Fruit fly (Drosophila melanogaster): ENCODE data around the gene Pih1D1.
A peak's percentile ranks its signal among the peaks of the same experiment; 100 is the strongest.

Pih1D1 gene

DNA sequence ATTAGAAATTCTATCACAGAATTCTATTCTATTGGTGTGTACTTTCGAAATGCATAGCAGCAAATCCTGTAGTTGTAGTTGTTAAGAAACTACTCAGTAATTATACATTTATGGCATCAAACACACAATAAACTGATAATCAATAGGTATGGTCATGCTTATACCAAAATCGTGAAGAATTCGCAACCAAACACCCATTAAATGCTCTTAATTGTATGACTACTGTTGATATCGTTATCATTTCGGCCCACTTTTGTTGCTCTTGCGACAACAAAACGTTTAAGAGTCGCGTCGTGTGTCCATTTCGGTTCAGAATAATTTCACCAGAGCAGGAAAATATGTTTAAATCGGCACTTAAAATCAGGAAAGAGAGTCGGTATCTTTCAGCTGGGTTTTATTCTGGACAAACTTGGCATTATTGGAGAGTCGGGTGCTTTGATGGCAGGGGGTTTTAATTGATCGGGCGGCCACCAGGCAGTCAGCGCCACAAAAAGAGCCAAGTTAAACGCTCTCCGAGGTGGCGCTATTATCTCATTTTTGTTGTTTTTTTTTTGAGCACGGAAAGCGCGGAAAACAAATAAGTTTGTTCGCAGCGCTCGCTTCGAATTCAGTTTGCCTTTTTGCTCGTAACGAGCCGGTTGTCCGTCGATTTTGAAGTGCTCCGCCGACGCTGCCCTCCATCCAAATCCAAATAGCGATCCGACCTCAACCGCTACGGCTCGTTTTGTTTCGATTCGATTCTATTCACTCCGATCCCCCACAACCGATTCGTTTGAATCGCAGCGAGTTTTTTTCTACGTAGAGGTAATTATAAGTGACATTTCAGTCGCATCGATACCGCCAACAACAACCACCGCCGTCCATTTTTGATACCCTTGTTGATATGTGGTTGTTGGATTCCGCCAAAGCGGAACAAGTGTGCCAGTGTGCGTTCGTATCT lies 2.9 kb downstream of the Pih1D1 start, which contains the start of gene MRP:
MRP (plus strand) TSS at position 609 of the 940 bp plus-strand sequence.
- TF ChIP-seq net (GFP tag; optimal IDR thresholded peaks at IDR 0.05) (no peak), fkh (GFP tag; optimal IDR thresholded peaks at IDR 0.05) (peak; percentile 64), Hr39 (GFP tag; optimal IDR thresholded peaks at IDR 0.05) (no peak), Eip93F (GFP tag; optimal IDR thresholded peaks at IDR 0.05) (no peak), topi (GFP tag; optimal IDR thresholded peaks at IDR 0.05) (no peak), Eip78C (GFP tag) (no peak), fd59A (GFP tag; optimal IDR thresholded peaks at IDR 0.05) (no peak), spab (GFP tag; optimal IDR thresholded peaks at IDR 0.05) (no peak), CG15336 (GFP tag; IDR thresholded peaks at IDR 0.05) (0 out of 2 replicates have a peak, but pooled peaks have one; percentile 6), esn (GFP tag; optimal IDR thresholded peaks at IDR 0.05) (no peak), CG16779 (tag; optimal IDR thresholded peaks at IDR 0.05) (no peak), CG6808 (GFP tag; optimal IDR thresholded peaks at IDR 0.05) (no peak), vri (GFP tag; optimal IDR thresholded peaks at IDR 0.05) (peak; percentile 23), CG8119 (GFP tag; IDR thresholded peaks at IDR 0.05) (0 out of 3 replicates have a peak, but pooled peaks have one; percentile 34)

DNA sequence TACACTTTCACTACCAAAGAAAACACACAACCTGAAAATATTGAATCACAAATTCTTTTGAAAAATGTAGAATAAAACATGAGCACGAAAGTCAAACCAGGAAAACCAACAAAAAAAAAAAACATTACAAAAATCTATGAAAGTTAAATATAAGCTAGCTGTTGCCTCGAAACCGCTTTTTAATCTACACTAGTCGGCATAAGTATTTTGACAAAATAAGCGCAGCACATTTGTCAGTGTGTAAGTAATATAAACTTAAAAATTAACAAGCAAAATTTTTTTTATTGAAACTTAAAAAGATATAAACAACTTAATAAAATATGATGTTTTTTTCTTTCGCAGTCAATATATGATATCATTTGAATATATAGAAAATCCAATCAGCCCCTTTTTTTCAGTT lies 8.8 kb downstream of the Pih1D1 start, which contains the start of gene CG5787:
CG5787 (minus strand) TSS at position 101 of the 400 bp plus-strand sequence.
- TF ChIP-seq CG3032 (tag; optimal IDR thresholded peaks at IDR 0.05) (no peak), CG6854 (GFP tag; optimal IDR thresholded peaks at IDR 0.05) (no peak), CG34406 (GFP tag; optimal IDR thresholded peaks at IDR 0.05) (no peak)

- TF ChIP-seq esn (GFP tag; optimal IDR thresholded peaks at IDR 0.05) (peak; percentile 7), topi (GFP tag; optimal IDR thresholded peaks at IDR 0.05) (no peak)
These were observed 9.4 kb downstream of the Pih1D1 start for dm6 chr2L:12712255-12712654.

- TF ChIP-seq pdm3 (GFP tag; optimal IDR thresholded peaks at IDR 0.05) (no peak), CG6854 (GFP tag; optimal IDR thresholded peaks at IDR 0.05) (no peak), CG8319 (GFP tag; optimal IDR thresholded peaks at IDR 0.05) (no peak)
These were observed 13.1 kb downstream of the Pih1D1 start for dm6 chr2L:12708576-12708975.

- TF ChIP-seq Lpt (GFP tag; optimal IDR thresholded peaks at IDR 0.05): no peak
- TF ChIP-seq achi (GFP tag; optimal IDR thresholded peaks at IDR 0.05): peak; percentile 91
These were observed 14.1 kb downstream of the Pih1D1 start, which contains the start of the genes CG6180 and CG15484 for dm6 chr2L:12707540-12707939. Gene CG6180, plus strand, starts transcription at chr2L:12707661. Gene CG15484, minus strand, starts transcription at chr2L:12707711.

DNA sequence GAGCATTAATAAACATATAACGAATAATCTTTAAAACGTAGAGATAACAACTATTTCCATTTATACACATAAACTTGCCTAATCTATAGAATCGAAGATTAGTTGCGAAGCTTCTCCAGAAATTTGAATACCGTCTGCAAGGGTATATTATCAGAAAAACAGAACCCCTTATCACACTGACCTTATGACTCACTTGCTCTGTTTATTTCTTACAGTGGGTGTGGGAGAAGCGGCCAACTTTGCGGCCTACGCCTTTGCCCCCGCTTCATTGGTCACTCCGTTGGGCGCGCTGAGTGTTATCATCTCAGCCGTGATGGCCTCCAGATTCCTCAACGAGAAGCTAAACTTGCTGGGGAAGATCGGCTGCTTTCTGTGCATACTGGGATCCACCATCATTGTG lies 16.3 kb downstream of the Pih1D1 start:
- TF ChIP-seq esn (GFP tag; optimal IDR thresholded peaks at IDR 0.05) (no peak), svp (GFP tag) (peak; percentile 95), Eip78C (GFP tag) (peak; percentile 54)

DNA sequence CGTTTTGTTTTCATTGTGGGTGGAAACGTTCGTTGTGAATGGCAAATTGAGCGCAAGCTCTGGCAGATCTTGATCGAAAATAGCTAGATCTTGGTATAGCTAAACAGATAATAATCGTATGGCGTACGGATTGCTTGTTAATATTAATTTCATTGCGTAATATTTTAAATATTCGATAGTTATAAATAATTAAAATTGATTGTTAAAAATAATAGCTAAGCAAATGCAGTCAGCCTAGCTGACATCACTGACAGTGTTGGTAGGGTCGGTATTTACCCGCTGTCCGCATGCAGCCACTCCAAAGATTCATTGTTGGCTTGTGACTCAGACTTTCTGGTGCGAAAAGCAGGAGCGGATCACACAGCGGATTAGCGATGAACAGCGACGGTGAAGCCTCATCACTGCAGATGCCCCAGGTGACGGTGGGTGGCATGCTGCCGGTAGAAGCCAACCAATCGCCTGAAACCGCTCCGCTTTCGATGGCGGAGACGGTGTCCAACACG lies 17.2 kb downstream of the Pih1D1 start, which contains the start of the genes CG5776 and spict:
CG5776 (minus strand) TSS at position 34 of the 503 bp plus-strand sequence.
spict (plus strand) TSS at position 308 of the 503 bp plus-strand sequence.
- TF ChIP-seq CG4318 (GFP tag; optimal IDR thresholded peaks at IDR 0.05): no peak
- peak; percentile 48 for TF ChIP-seq CG1621 (tag; optimal IDR thresholded peaks at IDR 0.05)
- TF ChIP-seq CG6792 (GFP tag; optimal IDR thresholded peaks at IDR 0.05): peak; percentile 47
- TF ChIP-seq Hr4 (GFP tag; optimal IDR thresholded peaks at IDR 0.05): peak; percentile 74
- peak; percentile 43 for TF ChIP-seq fd59A (GFP tag; optimal IDR thresholded peaks at IDR 0.05)
- peak; percentile 66 for TF ChIP-seq Met (GFP tag; optimal IDR thresholded peaks at IDR 0.05)
- TF ChIP-seq Eip75B (GFP tag; optimal IDR thresholded peaks at IDR 0.05): peak; percentile 60
- peak; percentile 49 for TF ChIP-seq fkh (GFP tag; optimal IDR thresholded peaks at IDR 0.05)
- peak; percentile 65 for TF ChIP-seq CG8119 (GFP tag; IDR thresholded peaks at IDR 0.05)
- TF ChIP-seq Smox (GFP tag; optimal IDR thresholded peaks at IDR 0.05): peak; percentile 57
- TF ChIP-seq Ets21C (GFP tag; optimal IDR thresholded peaks at IDR 0.05): peak; percentile 50
- no peak for TF ChIP-seq Lpt (GFP tag; optimal IDR thresholded peaks at IDR 0.05)
- peak; percentile 48 for TF ChIP-seq Hr39 (GFP tag; optimal IDR thresholded peaks at IDR 0.05)
- TF ChIP-seq Gug (GFP tag; IDR thresholded peaks at IDR 0.05): peak; percentile 58; the same call in 1 of the 2 replicates
- peak; percentile 70 for TF ChIP-seq CG15336 (GFP tag; IDR thresholded peaks at IDR 0.05)
- TF ChIP-seq acj6 (GFP tag; optimal IDR thresholded peaks at IDR 0.05): peak; percentile 54
- no peak for TF ChIP-seq CG11762 (GFP tag; optimal IDR thresholded peaks at IDR 0.05; ENCODE audit: insufficient read depth)
- peak; percentile 67 for TF ChIP-seq CG3032 (tag; optimal IDR thresholded peaks at IDR 0.05)
- no peak for TF ChIP-seq fd85E (GFP tag; optimal IDR thresholded peaks at IDR 0.05)
- no peak for TF ChIP-seq Sox15 (GFP tag; optimal IDR thresholded peaks at IDR 0.05)
- TF ChIP-seq CG6808 (GFP tag; optimal IDR thresholded peaks at IDR 0.05): peak; percentile 40
- TF ChIP-seq pdm3 (GFP tag; optimal IDR thresholded peaks at IDR 0.05): no peak
- TF ChIP-seq OdsH (GFP tag; optimal IDR thresholded peaks at IDR 0.05): peak; percentile 71

Measured in whole organism, prepupa.